Worm (Caenorhabditis elegans) whole organism, L4 larva: ENCODE data around the gene npp-27.
A peak's percentile ranks its signal among the peaks of the same experiment; 100 is the strongest.

Experiments used
- D1046.2 ChIP-seq: fragments of 200-800 bp; sonication (Bioruptor generic); IDR thresholded peaks from 2 replicates; pipeline ENCODE4 v1.3.6; 2022; ENCODE audit warnings: missing genetic modification characterization, missing compliant biosample characterization
- F44E2.7 ChIP-seq: fragments of 200-800 bp; sonication (Bioruptor generic); IDR thresholded peaks from 2 replicates; pipeline ENCODE4 v2.1.2; 2022; ENCODE audit warnings: missing genetic modification characterization, missing compliant biosample characterization
- F49E8.2 ChIP-seq: sonication (generic microtip); optimal IDR thresholded peaks from 2 replicates; lab custom pipeline; 2016; ENCODE audit warnings: missing compliant biosample characterization, mild to moderate bottlenecking, missing genetic modification characterization, borderline replicate concordance
- T20F7.1 ChIP-seq: fragments of 200-800 bp; sonication (Bioruptor generic); optimal IDR thresholded peaks from 2 replicates; lab custom pipeline; 2018; ENCODE audit warnings: mild to moderate bottlenecking, missing genetic modification characterization, missing compliant biosample characterization
- Y75B8A.6 ChIP-seq: fragments of 200-800 bp; sonication (Bioruptor generic); IDR thresholded peaks from 2 replicates; pipeline ENCODE4 v1.3.6; 2022; ENCODE audit warnings: missing genetic modification reagents, missing genetic modification characterization, missing compliant biosample characterization
- ZK337.2 ChIP-seq: fragments of 200-800 bp; sonication (Bioruptor generic); IDR thresholded peaks from 2 replicates; pipeline ENCODE4 v1.3.6; 2022; ENCODE audit warnings: missing genetic modification reagents, missing genetic modification characterization, missing compliant biosample characterization
- aha-1 ChIP-seq: fragments of 150-350 bp; peaks from one replicate; lab custom pipeline; 2014; ENCODE audit warnings: missing biosample characterization, missing genetic modification characterization
- ceh-20 ChIP-seq: fragments of 200-800 bp; sonication (Bioruptor generic); IDR thresholded peaks from 2 replicates; pipeline ENCODE4 v1.3.6; 2022; ENCODE audit warnings: missing genetic modification reagents, missing genetic modification characterization, missing compliant biosample characterization
- ceh-62 ChIP-seq: sonication (generic microtip); optimal IDR thresholded peaks from 2 replicates; lab custom pipeline; 2017; ENCODE audit warnings: missing biosample characterization, missing genetic modification characterization
- ces-1 ChIP-seq: fragments of 150-350 bp; sonication (generic microtip); optimal IDR thresholded peaks from 4 replicates; lab custom pipeline; 2014; ENCODE audit warnings: missing biosample characterization, missing genetic modification reagents, missing genetic modification characterization
- ctbp-1 ChIP-seq: fragments of 200-800 bp; sonication (Bioruptor generic); IDR thresholded peaks from 2 replicates; pipeline ENCODE4 v1.3.6; 2022; ENCODE audit warnings: missing genetic modification reagents, missing genetic modification characterization, missing compliant biosample characterization
- daf-16 ChIP-seq, 3 experiments: sonication (generic microtip); optimal IDR thresholded peaks; 2 replicates each; lab custom pipeline; 2016 to 2017; ENCODE audit warnings: missing genetic modification characterization in 3 of 3, missing genetic modification reagents in 3 of 3, mild to moderate bottlenecking in 2 of 3, missing compliant biosample characterization in 2 of 3, missing biosample characterization in 1 of 3, moderate library complexity in 1 of 3
- dmd-8 ChIP-seq: fragments of 200-800 bp; sonication (Bioruptor generic); IDR thresholded peaks from 2 replicates; pipeline ENCODE4 v1.3.6; 2022; ENCODE audit warnings: missing genetic modification characterization, missing compliant biosample characterization
- dpl-1 ChIP-seq: fragments of 150-350 bp; optimal IDR thresholded peaks from 2 replicates; lab custom pipeline; 2014; ENCODE audit warnings: missing biosample characterization, missing genetic modification reagents, missing genetic modification characterization
- duxl-1 ChIP-seq: sonication (generic microtip); optimal IDR thresholded peaks from 2 replicates; lab custom pipeline; 2016; ENCODE audit warnings: mild to moderate bottlenecking, missing genetic modification characterization, moderate library complexity, missing compliant biosample characterization; ENCODE audit not compliant: poor library complexity
- dve-1 ChIP-seq: sonication (generic microtip); optimal IDR thresholded peaks from 2 replicates; lab custom pipeline; 2017; ENCODE audit warnings: antibody characterized with exemption, mild to moderate bottlenecking, missing genetic modification characterization, missing compliant biosample characterization; ENCODE audit not compliant: insufficient read depth
- egl-27 ChIP-seq: sonication (generic microtip); optimal IDR thresholded peaks from 3 replicates; lab custom pipeline; 2017; ENCODE audit warnings: missing biosample characterization, missing genetic modification reagents, missing genetic modification characterization
- gei-8 ChIP-seq: fragments of 200-800 bp; sonication (Bioruptor generic); optimal IDR thresholded peaks from 2 replicates; lab custom pipeline; 2018; ENCODE audit warnings: mild to moderate bottlenecking, missing genetic modification characterization, missing compliant biosample characterization
- hlh-11 ChIP-seq: fragments of 200-800 bp; sonication (Bioruptor generic); optimal IDR thresholded peaks from 2 replicates; lab custom pipeline; 2018; ENCODE audit warnings: mild to moderate bottlenecking, missing genetic modification characterization, missing compliant biosample characterization
- hlh-30 ChIP-seq: sonication (generic microtip); optimal IDR thresholded peaks from 2 replicates; lab custom pipeline; 2017; ENCODE audit warnings: antibody characterized with exemption, mild to moderate bottlenecking, missing genetic modification characterization, missing compliant biosample characterization; ENCODE audit not compliant: insufficient read depth
- hmg-1.1 ChIP-seq: fragments of 200-800 bp; sonication (Bioruptor generic); IDR thresholded peaks from 2 replicates; pipeline ENCODE4 v1.3.6; 2022; ENCODE audit warnings: missing genetic modification reagents, missing genetic modification characterization, missing compliant biosample characterization
- jun-1 ChIP-seq: fragments of 150-350 bp; optimal IDR thresholded peaks from 2 replicates; lab custom pipeline; 2014; ENCODE audit warnings: missing biosample characterization, missing genetic modification reagents, missing genetic modification characterization
- lim-7 ChIP-seq: fragments of 200-800 bp; sonication (Bioruptor generic); IDR thresholded peaks from 2 replicates; pipeline ENCODE4 v1.3.6; 2022; ENCODE audit warnings: missing genetic modification characterization, missing compliant biosample characterization
- lin-29 ChIP-seq: fragments of 200-800 bp; sonication (Bioruptor generic); IDR thresholded peaks from 2 replicates; pipeline ENCODE4 v1.3.6; 2022; ENCODE audit warnings: missing genetic modification reagents, missing genetic modification characterization, missing compliant biosample characterization
- lin-38 ChIP-seq: fragments of 200-800 bp; sonication (Bioruptor generic); IDR thresholded peaks from 2 replicates; pipeline ENCODE4 v1.3.6; 2022; ENCODE audit warnings: missing genetic modification reagents, missing genetic modification characterization, missing compliant biosample characterization
- lsy-2 ChIP-seq, 2 experiments: fragments of 150-350 bp in 1 of 2; sonication (generic microtip) in 1 of 2; optimal IDR thresholded peaks; 2 replicates each; lab custom pipeline; 2014 to 2017; ENCODE audit warnings: missing biosample characterization in 2 of 2, missing genetic modification characterization in 2 of 2
- madf-5 ChIP-seq, 2 experiments: fragments of 200-800 bp; sonication (Bioruptor generic); IDR thresholded peaks; 2 replicates each; pipeline ENCODE4 v1.3.6; 2022; ENCODE audit warnings: missing compliant biosample characterization in 2 of 2, missing genetic modification characterization in 2 of 2
- mdl-1 ChIP-seq, 2 experiments: fragments of 150-350 bp in 1 of 2; sonication (generic microtip) in 1 of 2; optimal IDR thresholded peaks; 2 replicates each; lab custom pipeline; 2014 to 2017; ENCODE audit warnings: missing biosample characterization in 2 of 2, missing genetic modification characterization in 2 of 2
- mep-1 ChIP-seq: fragments of 150-350 bp; sonication (generic microtip); optimal IDR thresholded peaks from 3 replicates; lab custom pipeline; 2014; ENCODE audit warnings: missing biosample characterization, missing genetic modification characterization
- mes-2 ChIP-seq: sonication (generic microtip); optimal IDR thresholded peaks from 2 replicates; lab custom pipeline; 2016; ENCODE audit warnings: missing genotype, mild to moderate bottlenecking, missing genetic modification characterization, missing compliant biosample characterization; ENCODE audit not compliant: poor library complexity, severe bottlenecking
- nhr-11 ChIP-seq: fragments of 150-350 bp; optimal IDR thresholded peaks from 2 replicates; lab custom pipeline; 2014; ENCODE audit warnings: missing biosample characterization, missing genetic modification characterization
- nhr-28 ChIP-seq: fragments of 150-350 bp; optimal IDR thresholded peaks from 2 replicates; lab custom pipeline; 2014; ENCODE audit warnings: missing biosample characterization, missing genetic modification characterization
- nhr-41 ChIP-seq: fragments of 200-800 bp; sonication (Bioruptor generic); IDR thresholded peaks from 2 replicates; pipeline ENCODE4 v1.3.6; 2022; ENCODE audit warnings: missing genetic modification reagents, missing genetic modification characterization, missing compliant biosample characterization
- nhr-77 ChIP-seq: fragments of 150-350 bp; optimal IDR thresholded peaks from 2 replicates; lab custom pipeline; 2014; ENCODE audit warnings: missing biosample characterization, missing genetic modification characterization
- php-3 ChIP-seq: fragments of 200-800 bp; sonication (Bioruptor generic); IDR thresholded peaks from 2 replicates; pipeline ENCODE4 v1.3.6; 2022; ENCODE audit warnings: missing genetic modification reagents, missing genetic modification characterization, missing compliant biosample characterization
- rbr-2 ChIP-seq: sonication (generic microtip); optimal IDR thresholded peaks from 2 replicates; lab custom pipeline; 2016; ENCODE audit warnings: missing genotype, missing genetic modification characterization, missing compliant biosample characterization
- sdz-12 ChIP-seq: fragments of 200-800 bp; sonication (Bioruptor generic); optimal IDR thresholded peaks from 2 replicates; lab custom pipeline; 2018; ENCODE audit warnings: mild to moderate bottlenecking, missing genetic modification characterization, missing compliant biosample characterization
- snpc-1.2 ChIP-seq: fragments of 200-800 bp; sonication (Bioruptor generic); IDR thresholded peaks from 2 replicates; pipeline ENCODE4 v1.3.6; 2022; ENCODE audit warnings: missing genetic modification reagents, missing genetic modification characterization, missing compliant biosample characterization
- spr-1 ChIP-seq: sonication (generic microtip); optimal IDR thresholded peaks from 2 replicates; lab custom pipeline; 2016; ENCODE audit warnings: mild to moderate bottlenecking, missing genetic modification characterization, missing compliant biosample characterization
- spr-3 ChIP-seq: fragments of 200-800 bp; sonication (Bioruptor generic); optimal IDR thresholded peaks from 2 replicates; lab custom pipeline; 2018; ENCODE audit warnings: mild to moderate bottlenecking, missing genetic modification characterization, missing compliant biosample characterization
- tag-97 ChIP-seq: fragments of 200-800 bp; sonication (Bioruptor generic); IDR thresholded peaks from 2 replicates; pipeline ENCODE4 v1.3.6; 2022; ENCODE audit warnings: missing genetic modification characterization, missing compliant biosample characterization
- unc-130 ChIP-seq: sonication (generic microtip); optimal IDR thresholded peaks from 2 replicates; lab custom pipeline; 2016; ENCODE audit warnings: missing genetic modification reagents, missing genetic modification characterization, missing compliant biosample characterization
- unc-39 ChIP-seq: sonication (generic microtip); optimal IDR thresholded peaks from 2 replicates; lab custom pipeline; 2017; ENCODE audit warnings: missing biosample characterization, missing genetic modification characterization
- unc-62 ChIP-seq, 3 experiments: fragments of 150-350 bp in 1 of 3; sonication (generic microtip); optimal IDR thresholded peaks in 2 of 3; peaks in 1 of 3; 1 replicate in 1 of 3; 2 replicates in 2 of 3; lab custom pipeline; 2014 to 2017; ENCODE audit warnings: missing biosample characterization in 3 of 3, missing genetic modification characterization in 3 of 3, missing genetic modification reagents in 3 of 3, missing genotype in 1 of 3
- zag-1 ChIP-seq: fragments of 150-350 bp; optimal IDR thresholded peaks from 2 replicates; lab custom pipeline; 2014; ENCODE audit warnings: missing biosample characterization, missing genetic modification characterization
- zfp-2 ChIP-seq: sonication (generic microtip); optimal IDR thresholded peaks from 2 replicates; lab custom pipeline; 2016; ENCODE audit warnings: mild to moderate bottlenecking, missing genetic modification characterization, missing compliant biosample characterization

Gene npp-27

ce11 chrIV:7924975-7925828, 15.2 kb upstream of the npp-27 start (continued):
- no peak for TF ChIP-seq ceh-62
- no peak for TF ChIP-seq dve-1 (tag; lab: Kevin White, UChicago)
- no peak for TF ChIP-seq nhr-11
- TF ChIP-seq lsy-2 (tag; optimal IDR thresholded peaks at IDR 0.05; lab: Kevin White, UChicago) = peak in 1 of 2 experiments; percentile 20
- TF ChIP-seq snpc-1.2 = peak; percentile 55; the same call in 1 of the 2 replicates
- no peak for TF ChIP-seq lim-7 (GFP tag; lab: Robert Waterston, UW)
- no peak for TF ChIP-seq ctbp-1 (GFP tag; lab: Robert Waterston, UW)
- no peak for TF ChIP-seq ZK337.2 (GFP tag; lab: Robert Waterston, UW)

- peak; percentile 52 for TF ChIP-seq mep-1 (tag; lab: Kevin White, UChicago)
- no peak for TF ChIP-seq jun-1 (tag; lab: Kevin White, UChicago)
- no peak for TF ChIP-seq dmd-8 (GFP tag; lab: Robert Waterston, UW)
- 0 out of 2 replicates have a peak, but pooled peaks have one; percentile 22 for TF ChIP-seq lin-38
- no peak for TF ChIP-seq daf-16 (GFP tag; optimal IDR thresholded peaks at IDR 0.05; lab: Kevin White, UChicago)
- TF ChIP-seq daf-16 (tag; optimal IDR thresholded peaks at IDR 0.05; lab: Kevin White, UChicago) = peak; percentile 42
- no peak for TF ChIP-seq F49E8.2 (tag; lab: Kevin White, UChicago)
- TF ChIP-seq T20F7.1 = no peak
- TF ChIP-seq sdz-12 (GFP tag; lab: Kevin White, UChicago) = no peak
- TF ChIP-seq unc-62 (GFP tag; optimal IDR thresholded peaks at IDR 0.05 in 1 of 2; lab: Kevin White, UChicago) = no peak
- TF ChIP-seq unc-62 (tag; optimal IDR thresholded peaks at IDR 0.05; lab: Kevin White, UChicago) = no peak
- TF ChIP-seq hlh-11 (tag; lab: Kevin White, UChicago) = peak; percentile 27
- TF ChIP-seq mes-2 (tag; lab: Kevin White, UChicago) = peak; percentile 65
- TF ChIP-seq hmg-1.1 (GFP tag; lab: Robert Waterston, UW) = no peak
- TF ChIP-seq nhr-28 (tag; lab: Kevin White, UChicago) = peak; percentile 10
- TF ChIP-seq madf-5 (GFP tag; IDR thresholded peaks at IDR 0.05; lab: Robert Waterston, UW) = no peak
- no peak for TF ChIP-seq Y75B8A.6 (GFP tag; lab: Robert Waterston, UW)
- no peak for TF ChIP-seq duxl-1 (tag; lab: Kevin White, UChicago)
- TF ChIP-seq tag-97 (GFP tag; lab: Robert Waterston, UW) = no peak
- no peak for TF ChIP-seq unc-39 (tag; lab: Kevin White, UChicago)
- TF ChIP-seq ceh-20 (GFP tag; lab: Robert Waterston, UW) = no peak
- peak; percentile 51 for TF ChIP-seq aha-1 (tag; lab: Kevin White, UChicago)
- peak; percentile 15 for TF ChIP-seq rbr-2 (tag; lab: Kevin White, UChicago)
- peak; percentile 38 for TF ChIP-seq dve-1 (tag; lab: Kevin White, UChicago)
- TF ChIP-seq nhr-41 (GFP tag; lab: Robert Waterston, UW) = no peak
- TF ChIP-seq nhr-77 = peak; percentile 24
- TF ChIP-seq spr-1 (tag; lab: Kevin White, UChicago) = no peak
- TF ChIP-seq zag-1 (tag; lab: Kevin White, UChicago) = no peak
- peak; percentile 80 for TF ChIP-seq hlh-30 (tag; lab: Kevin White, UChicago)
- no peak for TF ChIP-seq lin-29 (GFP tag; lab: Robert Waterston, UW)
- TF ChIP-seq ces-1 (GFP tag; lab: Kevin White, UChicago) = no peak
- no peak for TF ChIP-seq unc-130 (GFP tag; lab: Kevin White, UChicago)
- TF ChIP-seq spr-3 (GFP tag; lab: Kevin White, UChicago) = no peak
- no peak for TF ChIP-seq D1046.2 (GFP tag; lab: Robert Waterston, UW)
- TF ChIP-seq php-3 (GFP tag; lab: Robert Waterston, UW) = no peak
- peak; percentile 51 for TF ChIP-seq dpl-1 (GFP tag; lab: Kevin White, UChicago)
- TF ChIP-seq zfp-2 (tag; lab: Kevin White, UChicago) = no peak
- TF ChIP-seq mdl-1 (tag; optimal IDR thresholded peaks at IDR 0.05; lab: Kevin White, UChicago) = peak in 1 of 2 experiments; percentile 54
- no peak for TF ChIP-seq egl-27
- TF ChIP-seq gei-8 (GFP tag; lab: Kevin White, UChicago) = no peak
- TF ChIP-seq snpc-1.2 = no peak
- TF ChIP-seq nhr-11 = no peak
- no peak for TF ChIP-seq F44E2.7 (GFP tag; lab: Robert Waterston, UW)
Observed at ce11 chrIV:7923982-7924480, 14.0 kb upstream of the npp-27 start, which contains the start of the genes xpo-3 and C49H3.3. xpo-3 (minus strand) TSS chrIV:7924032. C49H3.3 (plus strand) TSS chrIV:7924350.
